Fruit fly (Drosophila melanogaster) whole organism, embryonic: ENCODE measurements around the gene CG42833.

Experiments
- B-H1 ChIP-seq: fragments of 200-800 bp; sonication (Bioruptor generic); IDR thresholded peaks from 3 replicates; pipeline ENCODE4 v1.3.6; 2022; ENCODE audit warnings: missing biosample characterization, missing genetic modification characterization
- BEAF-32 ChIP-seq: fragments of 200-800 bp; sonication (Bioruptor generic); optimal IDR thresholded peaks from 3 replicates; lab custom pipeline; 2017; ENCODE audit warnings: missing biosample characterization, missing genetic modification characterization, mild to moderate bottlenecking, moderate library complexity, missing genetic modification reagents
- CG10431 ChIP-seq: fragments of 200-800 bp; sonication (Bioruptor generic); optimal IDR thresholded peaks from 3 replicates; lab custom pipeline; 2018; ENCODE audit warnings: missing biosample characterization, mild to moderate bottlenecking, missing genetic modification characterization
- CG10543 ChIP-seq: fragments of 200-800 bp; sonication (Bioruptor generic); optimal IDR thresholded peaks from 3 replicates; lab custom pipeline; 2017; ENCODE audit warnings: missing biosample characterization, mild to moderate bottlenecking, missing genetic modification characterization, moderate library complexity
- CG12071 ChIP-seq: fragments of 200-800 bp; sonication (Bioruptor generic); optimal IDR thresholded peaks from 3 replicates; lab custom pipeline; 2018; ENCODE audit warnings: missing biosample characterization, mild to moderate bottlenecking, missing genetic modification characterization
- CG12104 ChIP-seq: fragments of 200-800 bp; sonication (Bioruptor generic); optimal IDR thresholded peaks from 3 replicates; lab custom pipeline; 2016; ENCODE audit warnings: missing biosample characterization, missing genetic modification characterization
- CG12219 ChIP-seq: fragments of 200-800 bp; sonication (Bioruptor generic); optimal IDR thresholded peaks from 3 replicates; lab custom pipeline; 2018; ENCODE audit warnings: missing biosample characterization, mild to moderate bottlenecking, missing genetic modification characterization
- CG12391 ChIP-seq: fragments of 200-800 bp; sonication (Bioruptor generic); optimal IDR thresholded peaks from 3 replicates; lab custom pipeline; 2018; ENCODE audit warnings: missing biosample characterization, mild to moderate bottlenecking, missing genetic modification characterization, moderate library complexity
- CG12744 ChIP-seq: fragments of 200-800 bp; sonication (Bioruptor generic); optimal IDR thresholded peaks from 2 replicates; lab custom pipeline; 2016; ENCODE audit warnings: missing biosample characterization, missing genetic modification characterization
- CG13123 ChIP-seq: fragments of 200-800 bp; sonication (Bioruptor generic); optimal IDR thresholded peaks from 2 replicates; lab custom pipeline; 2016; ENCODE audit warnings: missing biosample characterization, missing genetic modification characterization
- CG15696 ChIP-seq: fragments of 200-800 bp; sonication (Bioruptor generic); optimal IDR thresholded peaks from 2 replicates; lab custom pipeline; 2019; ENCODE audit warnings: missing biosample characterization, mild to moderate bottlenecking, missing genetic modification characterization, moderate library complexity
- CG2889 ChIP-seq: fragments of 200-800 bp; sonication (Bioruptor generic); IDR thresholded peaks from 3 replicates; pipeline ENCODE4 v1.3.6; 2022; ENCODE audit warnings: missing biosample characterization, missing genetic modification characterization
- CG30431 ChIP-seq: fragments of 200-800 bp; sonication (Bioruptor generic); optimal IDR thresholded peaks from 2 replicates; lab custom pipeline; 2017; ENCODE audit warnings: missing biosample characterization, missing genetic modification characterization
- CG34376 ChIP-seq: fragments of 200-800 bp; sonication (Bioruptor generic); optimal IDR thresholded peaks from 2 replicates; lab custom pipeline; 2018; ENCODE audit warnings: missing biosample characterization, mild to moderate bottlenecking, missing genetic modification characterization
- CG4328 ChIP-seq: fragments of 200-800 bp; sonication (Bioruptor generic); optimal IDR thresholded peaks from 3 replicates; lab custom pipeline; 2017; ENCODE audit warnings: missing biosample characterization, missing genetic modification reagents, missing genetic modification characterization
- CG4854 ChIP-seq: fragments of 200-800 bp; sonication (Bioruptor generic); optimal IDR thresholded peaks from 2 replicates; lab custom pipeline; 2016; ENCODE audit warnings: missing biosample characterization, missing genetic modification characterization, inconsistent platforms
- CG6854 ChIP-seq: fragments of 200-800 bp; sonication (Bioruptor generic); optimal IDR thresholded peaks from 3 replicates; lab custom pipeline; 2017; ENCODE audit warnings: missing biosample characterization, mild to moderate bottlenecking, missing genetic modification characterization
- Camta ChIP-seq: fragments of 200-800 bp; sonication (Bioruptor generic); optimal IDR thresholded peaks from 2 replicates; lab custom pipeline; 2016; ENCODE audit warnings: missing biosample characterization, missing genetic modification characterization
- Fer3 ChIP-seq: fragments of 200-800 bp; sonication (Bioruptor generic); optimal IDR thresholded peaks from 2 replicates; lab custom pipeline; 2018; ENCODE audit warnings: missing biosample characterization, mild to moderate bottlenecking, missing genetic modification characterization, moderate library complexity
- H2.0 ChIP-seq: fragments of 200-800 bp; sonication (Bioruptor generic); IDR thresholded peaks from 2 replicates; pipeline ENCODE4 v1.3.6; 2022; ENCODE audit warnings: missing biosample characterization, missing genetic modification characterization
- Hr78 ChIP-seq, 2 experiments: fragments of 200-800 bp in 1 of 2; fragments of >200 bp in 1 of 2; sonication (Bioruptor generic) in 1 of 2; optimal IDR thresholded peaks; 2 replicates each; lab custom pipeline; 2017 to 2019; ENCODE audit warnings: missing biosample characterization in 2 of 2, missing genetic modification characterization in 2 of 2, mild to moderate bottlenecking in 1 of 2, moderate library complexity in 1 of 2
- Lim3 ChIP-seq: fragments of 200-800 bp; sonication (Bioruptor generic); IDR thresholded peaks from 2 replicates; pipeline ENCODE4 v1.3.6; 2022; ENCODE audit warnings: missing biosample characterization, missing genetic modification characterization
- Meics ChIP-seq: fragments of 200-800 bp; sonication (Bioruptor generic); optimal IDR thresholded peaks from 2 replicates; lab custom pipeline; 2017; ENCODE audit warnings: missing biosample characterization, mild to moderate bottlenecking, missing genetic modification characterization
- NC2α ChIP-seq: fragments of 200-800 bp; sonication (Bioruptor generic); optimal IDR thresholded peaks from 2 replicates; lab custom pipeline; 2016; ENCODE audit warnings: missing biosample characterization, missing genetic modification characterization
- NFAT ChIP-seq: fragments of 200-800 bp; sonication (Bioruptor generic); IDR thresholded peaks from 2 replicates; pipeline ENCODE4 v1.3.6; 2022; ENCODE audit warnings: missing biosample characterization, missing genetic modification characterization
- PHDP ChIP-seq: fragments of 200-800 bp; sonication (Bioruptor generic); optimal IDR thresholded peaks from 3 replicates; lab custom pipeline; 2018; ENCODE audit warnings: missing biosample characterization, mild to moderate bottlenecking, missing genetic modification characterization, moderate library complexity
- Ptx1 ChIP-seq: fragments of 200-800 bp; sonication (Bioruptor generic); IDR thresholded peaks from 2 replicates; pipeline ENCODE4 v1.3.6; 2022; ENCODE audit warnings: missing biosample characterization, missing genetic modification characterization
- Sox100B ChIP-seq: fragments of 200-800 bp; sonication (Bioruptor generic); optimal IDR thresholded peaks from 3 replicates; lab custom pipeline; 2018; ENCODE audit warnings: missing biosample characterization, mild to moderate bottlenecking, missing genetic modification characterization
- Sox102F ChIP-seq: fragments of 200-800 bp; sonication (Bioruptor generic); optimal IDR thresholded peaks from 2 replicates; lab custom pipeline; 2018; ENCODE audit warnings: missing biosample characterization, mild to moderate bottlenecking, missing genetic modification characterization, moderate library complexity
- Ssrp ChIP-seq: fragments of 200-800 bp; sonication (Bioruptor generic); optimal IDR thresholded peaks from 2 replicates; lab custom pipeline; 2018; ENCODE audit warnings: missing biosample characterization, mild to moderate bottlenecking, missing genetic modification characterization, moderate library complexity
- ara ChIP-seq: fragments of 200-800 bp; sonication (Bioruptor generic); IDR thresholded peaks from 2 replicates; pipeline ENCODE4 v1.3.6; 2022; ENCODE audit warnings: missing biosample characterization, missing genetic modification characterization
- br ChIP-seq: fragments of >200 bp; optimal IDR thresholded peaks from 2 replicates; lab custom pipeline; 2017
- cwo ChIP-seq: fragments of 200-800 bp; sonication (Bioruptor generic); optimal IDR thresholded peaks from 3 replicates; lab custom pipeline; 2017; ENCODE audit warnings: missing biosample characterization, missing genetic modification characterization, mild to moderate bottlenecking, moderate library complexity, missing genetic modification reagents
- dimm ChIP-seq: fragments of 200-800 bp; sonication (Bioruptor generic); IDR thresholded peaks from 2 replicates; pipeline ENCODE4 v1.3.6; 2022; ENCODE audit warnings: missing biosample characterization, missing genetic modification characterization
- ewg ChIP-seq: fragments of 200-800 bp; sonication (Bioruptor generic); optimal IDR thresholded peaks from 3 replicates; lab custom pipeline; 2017; ENCODE audit warnings: mild to moderate bottlenecking, missing biosample characterization, missing genetic modification reagents, missing genetic modification characterization
- gem ChIP-seq: fragments of 200-800 bp; sonication (Bioruptor generic); optimal IDR thresholded peaks from 2 replicates; lab custom pipeline; 2019; ENCODE audit warnings: missing biosample characterization, mild to moderate bottlenecking, missing genetic modification characterization, moderate library complexity
- grau ChIP-seq: fragments of 200-800 bp; optimal IDR thresholded peaks from 3 replicates; lab custom pipeline; 2019; ENCODE audit warnings: missing biosample characterization, mild to moderate bottlenecking, missing genetic modification characterization, moderate library complexity
- hb ChIP-seq: fragments of 200-800 bp; sonication (Bioruptor generic); IDR thresholded peaks from 3 replicates; pipeline ENCODE4 v1.3.6; 2022; ENCODE audit warnings: missing biosample characterization, missing genetic modification characterization; ENCODE audit not compliant: partially characterized antibody
- her ChIP-seq: fragments of 200-800 bp; sonication (Bioruptor generic); optimal IDR thresholded peaks from 2 replicates; lab custom pipeline; 2016; ENCODE audit warnings: missing biosample characterization, missing genetic modification characterization
- jumu ChIP-seq: fragments of 200-800 bp; sonication (Bioruptor generic); optimal IDR thresholded peaks from 3 replicates; lab custom pipeline; 2016; ENCODE audit warnings: missing biosample characterization, missing genetic modification characterization
- ken ChIP-seq: fragments of 200-800 bp; sonication (Bioruptor generic); IDR thresholded peaks from 3 replicates; pipeline ENCODE4 v1.3.6; 2022; ENCODE audit warnings: missing biosample characterization, missing genetic modification characterization
- mld ChIP-seq: fragments of 200-800 bp; sonication (Bioruptor generic); IDR thresholded peaks from 3 replicates; pipeline ENCODE4 v1.3.6; 2022; ENCODE audit warnings: missing biosample characterization, missing genetic modification characterization; ENCODE audit not compliant: partially characterized antibody
- otp ChIP-seq: fragments of 200-800 bp; sonication (Bioruptor generic); IDR thresholded peaks from 3 replicates; pipeline ENCODE4, ENCODE4 v1.3.6; 2022; ENCODE audit warnings: missing biosample characterization, missing genetic modification characterization
- pb ChIP-seq: fragments of 200-800 bp; sonication (Bioruptor generic); optimal IDR thresholded peaks from 3 replicates; lab custom pipeline; 2016; ENCODE audit warnings: missing biosample characterization, missing genetic modification characterization
- pita ChIP-seq: fragments of 200-800 bp; sonication (Bioruptor generic); optimal IDR thresholded peaks from 2 replicates; lab custom pipeline; 2017; ENCODE audit warnings: missing biosample characterization, mild to moderate bottlenecking, missing genetic modification characterization
- row ChIP-seq: fragments of 200-800 bp; sonication (Bioruptor generic); IDR thresholded peaks from 3 replicates; pipeline ENCODE4 v1.3.6; 2022; ENCODE audit warnings: missing biosample characterization, missing genetic modification characterization
- salm ChIP-seq: fragments of 200-800 bp; sonication (Bioruptor generic); optimal IDR thresholded peaks from 2 replicates; lab custom pipeline; 2018; ENCODE audit warnings: missing biosample characterization, mild to moderate bottlenecking, missing genetic modification characterization
- sug ChIP-seq: fragments of 200-800 bp; optimal IDR thresholded peaks from 2 replicates; lab custom pipeline; 2019; ENCODE audit warnings: missing biosample characterization, mild to moderate bottlenecking, missing genetic modification characterization, moderate library complexity
- trem ChIP-seq: fragments of 200-800 bp; optimal IDR thresholded peaks from 3 replicates; lab custom pipeline; 2019; ENCODE audit warnings: missing biosample characterization, mild to moderate bottlenecking, missing genetic modification characterization, moderate library complexity
- zen ChIP-seq: fragments of 200-800 bp; sonication (Bioruptor generic); optimal IDR thresholded peaks from 3 replicates; lab custom pipeline; 2018; ENCODE audit warnings: missing biosample characterization, mild to moderate bottlenecking, missing genetic modification characterization, moderate library complexity
- zen2 ChIP-seq: fragments of 200-800 bp; sonication (Bioruptor generic); IDR thresholded peaks from 3 replicates; pipeline ENCODE4 v1.3.6; 2022; ENCODE audit warnings: missing biosample characterization, missing genetic modification characterization; ENCODE audit not compliant: partially characterized antibody

The CG42833 gene

dm6 chr3L:20221412-20221864 lies 21.5 kb downstream of the CG42833 start, which contains the start of gene CG17145 (continued):
- TF ChIP-seq CG12391 (tag; lab: Kevin White, UChicago) (peak; percentile 9), CG6854 (GFP tag; lab: Kevin White, UChicago) (no peak), CG15696 (tag; lab: Kevin White, UChicago) (no peak), zen (tag; lab: Kevin White, UChicago) (no peak), Lim3 (GFP tag; lab: Robert Waterston, UW) (no peak), hb (GFP tag; lab: Robert Waterston, UW) (no peak), her (GFP tag; lab: Kevin White, UChicago) (no peak), grau (tag; lab: Kevin White, UChicago) (peak; percentile 64), row (GFP tag; lab: Robert Waterston, UW) (peak; percentile 51; the same call in 2 of the 3 replicates), Camta (GFP tag; lab: Kevin White, UChicago) (no peak), CG4328 (no peak), trem (tag; lab: Kevin White, UChicago) (no peak), Meics (GFP tag; lab: Kevin White, UChicago) (peak; percentile 51), CG12071 (GFP tag; lab: Kevin White, UChicago) (no peak), cwo (GFP tag; lab: Kevin White, UChicago) (peak; percentile 56), Fer3 (peak; percentile 19), CG12104 (GFP tag; lab: Kevin White, UChicago) (peak; percentile 15), jumu (no peak), NC2α (no peak), CG10543 (GFP tag; lab: Kevin White, UChicago) (no peak), ken (GFP tag; lab: Robert Waterston, UW) (no peak), pita (GFP tag; lab: Kevin White, UChicago) (no peak), CG30431 (GFP tag; lab: Kevin White, UChicago) (no peak), PHDP (tag; lab: Kevin White, UChicago) (peak; percentile 47), CG13123 (GFP tag; lab: Kevin White, UChicago) (no peak), ewg (no peak), gem (peak; percentile 60), B-H1 (GFP tag; lab: Robert Waterston, UW) (no peak), Sox100B (GFP tag; lab: Kevin White, UChicago) (no peak), Ssrp (tag; lab: Kevin White, UChicago) (no peak), salm (tag; lab: Kevin White, UChicago) (no peak), CG34376 (GFP tag; lab: Kevin White, UChicago) (peak; percentile 40), mld (GFP tag; lab: Robert Waterston, UW) (no peak), zen2 (no peak), Ptx1 (GFP tag; lab: Robert Waterston, UW) (0 out of 2 replicates have a peak, but pooled peaks have one; percentile 13), dimm (GFP tag; lab: Robert Waterston, UW) (no peak), otp (GFP tag; lab: Robert Waterston, UW) (no peak), pb (GFP tag; lab: Kevin White, UChicago) (no peak), CG12219 (GFP tag; lab: Kevin White, UChicago) (no peak), br (lab: Kevin White, UChicago) (no peak), CG2889 (GFP tag; lab: Robert Waterston, UW) (no peak), NFAT (GFP tag; lab: Robert Waterston, UW) (no peak), Hr78 (GFP tag; optimal IDR thresholded peaks at IDR 0.05; lab: Kevin White, UChicago) (no peak), ara (no peak), CG4854 (GFP tag; lab: Kevin White, UChicago) (no peak), sug (tag; lab: Kevin White, UChicago) (peak; percentile 46), CG12744 (GFP tag; lab: Kevin White, UChicago) (no peak), BEAF-32 (GFP tag; lab: Kevin White, UChicago) (no peak), Sox102F (no peak), CG10431 (GFP tag; lab: Kevin White, UChicago) (no peak), H2.0 (GFP tag; lab: Robert Waterston, UW) (no peak)
